Fruit fly (Drosophila melanogaster) whole organism, wandering third instar larva: Measurements from ENCODE around the gene CG34316.

ENCODE experiments used
- ey ChIP-seq: fragments of 200-800 bp; sonication (Bioruptor generic); optimal IDR thresholded peaks from 2 replicates; lab custom pipeline; 2016; ENCODE audit warnings: missing biosample characterization, missing genetic modification characterization
- h ChIP-seq: fragments of 200-800 bp; sonication (Bioruptor generic); optimal IDR thresholded peaks from 3 replicates; lab custom pipeline; 2016; ENCODE audit warnings: missing biosample characterization, mild to moderate bottlenecking, missing genetic modification characterization

- TF ChIP-seq ey (GFP tag; lab: Kevin White, UChicago) (no peak), h (GFP tag; lab: Kevin White, UChicago) (peak; percentile 76)
Measured at dm6 chr3R:15198052-15198793, 32.2 kb upstream of the CG34316 start.
